Worm (Caenorhabditis elegans): Measurements from ENCODE around the gene rme-6.

The rme-6 gene

DNA sequence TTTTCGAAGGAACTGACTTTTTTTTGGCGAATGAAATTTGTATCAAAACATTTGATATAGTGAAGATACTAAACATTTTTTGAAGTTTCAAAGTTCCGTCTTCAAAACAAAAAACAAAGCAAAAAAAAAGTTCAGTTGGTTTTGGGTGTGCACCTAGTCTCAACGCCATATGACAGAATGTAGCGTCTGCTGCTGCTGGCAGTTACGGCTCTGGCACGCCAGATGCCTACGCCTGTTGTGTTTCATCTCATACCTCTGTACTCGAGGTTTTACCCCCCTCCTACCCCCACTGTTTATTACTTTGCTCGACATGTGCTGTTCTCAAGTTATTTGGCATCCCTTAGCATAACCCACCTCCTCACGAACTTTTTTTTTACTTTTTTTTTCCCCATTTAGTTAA, 13.8 kb downstream of the rme-6 start:
- TF ChIP-seq alr-1 (tag; optimal IDR thresholded peaks at IDR 0.05) (no peak), nhr-129 (tag; optimal IDR thresholded peaks at IDR 0.05) (peak; percentile 33)

DNA sequence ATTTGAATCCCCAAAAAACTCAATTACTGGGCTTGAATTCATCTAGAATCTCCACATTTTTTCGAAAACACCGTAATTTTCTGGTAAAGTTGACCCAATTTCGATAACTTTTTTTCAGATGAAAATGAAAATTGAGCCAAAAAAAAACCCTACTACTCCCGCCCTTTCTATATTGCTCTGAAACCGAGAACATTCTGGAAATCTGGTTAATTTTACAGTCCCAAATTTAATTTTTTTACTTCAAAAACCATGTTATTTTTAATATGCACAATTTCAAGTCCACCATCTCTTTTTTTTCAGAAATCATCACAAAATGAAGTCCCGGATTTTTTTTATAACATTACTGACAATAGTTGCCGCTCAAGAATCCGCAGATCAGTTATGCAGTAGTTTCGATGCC, 14.7 kb downstream of the rme-6 start, which contains the start of gene C05D9.3:
TSS of gene C05D9.3 (plus strand) at position 301 of the 400 bp plus-strand sequence.
- TF ChIP-seq blmp-1 (tag; optimal IDR thresholded peaks at IDR 0.05; ENCODE audit: insufficient read depth) (no peak), ceh-82 (tag; optimal IDR thresholded peaks at IDR 0.05) (no peak), nhr-12 (tag; optimal IDR thresholded peaks at IDR 0.05) (no peak), ZK546.5 (tag; optimal IDR thresholded peaks at IDR 0.05) (no peak), sma-3 (GFP tag; optimal IDR thresholded peaks at IDR 0.05) (no peak), lin-13 (GFP tag; optimal IDR thresholded peaks at IDR 0.05) (no peak), mdl-1 (tag; optimal IDR thresholded peaks at IDR 0.05) (no peak), nhr-23 (tag; optimal IDR thresholded peaks at IDR 0.05) (no peak), alr-1 (tag; optimal IDR thresholded peaks at IDR 0.05) (no peak), sma-9 (GFP tag; optimal IDR thresholded peaks at IDR 0.05) (no peak), sma-9 (tag; optimal IDR thresholded peaks at IDR 0.05) (no peak), nhr-25 (tag; optimal IDR thresholded peaks at IDR 0.05) (no peak)

ce11 chrX:1115207-1115606, 18.3 kb downstream of the rme-6 start:
- no peak for TF ChIP-seq ceh-82 (tag; optimal IDR thresholded peaks at IDR 0.05)
- no peak for TF ChIP-seq crh-2 (tag; optimal IDR thresholded peaks at IDR 0.05)
- TF ChIP-seq mdl-1 (tag; optimal IDR thresholded peaks at IDR 0.05), result no peak
- TF ChIP-seq lin-39 (tag; optimal IDR thresholded peaks at IDR 0.05), result no peak
- no peak for TF ChIP-seq nhr-129 (tag; optimal IDR thresholded peaks at IDR 0.05)

DNA sequence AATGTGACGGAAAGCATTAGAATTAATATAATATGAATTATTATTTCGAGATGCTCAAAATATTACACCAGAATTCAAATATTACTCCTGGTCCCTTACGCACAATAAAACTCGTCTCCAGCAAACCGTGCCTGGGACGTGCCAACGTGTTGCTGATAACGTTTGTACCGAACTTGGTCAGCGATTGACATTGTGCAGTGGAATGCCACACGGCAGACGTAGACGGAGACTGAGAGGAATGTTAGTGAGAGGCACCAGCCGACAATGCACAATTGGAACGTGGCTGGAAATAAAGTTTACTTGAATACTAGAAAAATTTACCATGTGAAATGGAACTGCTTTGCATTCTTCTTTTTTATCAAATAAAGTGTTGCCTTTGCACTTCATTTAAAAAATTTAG, 20.3 kb downstream of the rme-6 start:
- TF ChIP-seq ztf-11 (tag; optimal IDR thresholded peaks at IDR 0.05) (no peak), C34F6.9 (tag; optimal IDR thresholded peaks at IDR 0.05) (no peak), mbf-1 (tag; optimal IDR thresholded peaks at IDR 0.05) (no peak), mab-5 (tag; optimal IDR thresholded peaks at IDR 0.05) (no peak), sma-9 (GFP tag; optimal IDR thresholded peaks at IDR 0.05) (peak; percentile 2), sma-9 (tag; optimal IDR thresholded peaks at IDR 0.05) (no peak), fos-1 (tag; optimal IDR thresholded peaks at IDR 0.05) (peak; percentile 37), crh-2 (tag; optimal IDR thresholded peaks at IDR 0.05) (peak; percentile 32), nhr-237 (tag; optimal IDR thresholded peaks at IDR 0.05) (no peak)

ce11 chrX:1119305-1119704, 22.4 kb downstream of the rme-6 start, which contains the start of gene C05D9.7:
C05D9.7 (minus strand) TSS chrX:1119405.
- TF ChIP-seq ztf-1 (GFP tag; conservative IDR thresholded peaks at IDR 0.05), result no peak
- TF ChIP-seq peb-1 (tag; optimal IDR thresholded peaks at IDR 0.05), result no peak
- TF ChIP-seq nhr-25 (tag; optimal IDR thresholded peaks at IDR 0.05), result no peak
- no peak for TF ChIP-seq C34F6.9 (tag; optimal IDR thresholded peaks at IDR 0.05)
- TF ChIP-seq fos-1 (tag; optimal IDR thresholded peaks at IDR 0.05), result no peak

ce11 chrX:1120326-1120725, 23.4 kb downstream of the rme-6 start:
- TF ChIP-seq sem-4 (tag; optimal IDR thresholded peaks at IDR 0.05), result peak; percentile 66
- peak; percentile 49 for TF ChIP-seq zag-1 (tag; optimal IDR thresholded peaks at IDR 0.05)
- TF ChIP-seq elt-3 (tag; optimal IDR thresholded peaks at IDR 0.05), result no peak
- peak; percentile 42 for TF ChIP-seq nhr-129 (tag; optimal IDR thresholded peaks at IDR 0.05)
- peak; percentile 62 for TF ChIP-seq mab-5 (tag; optimal IDR thresholded peaks at IDR 0.05)
- no peak for TF ChIP-seq snpc-4 (tag; optimal IDR thresholded peaks at IDR 0.05)
- TF ChIP-seq lin-13 (GFP tag; optimal IDR thresholded peaks at IDR 0.05), result peak; percentile 8
- peak in 1 of 2 experiments; percentile 49 for TF ChIP-seq lsy-2 (tag; optimal IDR thresholded peaks at IDR 0.05)
- TF ChIP-seq unc-55 (GFP tag; optimal IDR thresholded peaks at IDR 0.05), result peak; percentile 24
- TF ChIP-seq sma-9 (GFP tag; optimal IDR thresholded peaks at IDR 0.05), result peak; percentile 15
- TF ChIP-seq sma-9 (tag; optimal IDR thresholded peaks at IDR 0.05), result no peak
- TF ChIP-seq nhr-11 (tag; optimal IDR thresholded peaks at IDR 0.05), result no peak
- no peak for TF ChIP-seq peb-1 (tag; optimal IDR thresholded peaks at IDR 0.05)
- TF ChIP-seq C34F6.9 (tag; optimal IDR thresholded peaks at IDR 0.05), result no peak
- peak; percentile 78 for TF ChIP-seq F13H6.1 (tag; optimal IDR thresholded peaks at IDR 0.05)
- no peak for TF ChIP-seq lin-11 (tag; optimal IDR thresholded peaks at IDR 0.05)
- TF ChIP-seq nhr-6 (tag; optimal IDR thresholded peaks at IDR 0.05), result no peak
- TF ChIP-seq mdl-1 (tag; optimal IDR thresholded peaks at IDR 0.05), result no peak

All from whole organism, L2 larva.